Worm (Caenorhabditis elegans): ENCODE measurements around the gene vps-22.

vps-22 gene

ce11 chrIII:4951824-4952223, 10.5 kb downstream of the vps-22 start, which contains the start of gene flh-2:
flh-2 (plus strand) TSS chrIII:4952124.
- TF ChIP-seq mes-2 (tag; optimal IDR thresholded peaks at IDR 0.05; ENCODE audit: poor library complexity, severe bottlenecking) (no peak), zfp-2 (tag; optimal IDR thresholded peaks at IDR 0.05) (no peak), Y5F2A.4 (GFP tag; optimal IDR thresholded peaks at IDR 0.05) (no peak), fos-1 (tag; optimal IDR thresholded peaks at IDR 0.05) (no peak), nhr-6 (tag; optimal IDR thresholded peaks at IDR 0.05) (no peak), nhr-42 (GFP tag; IDR thresholded peaks at IDR 0.05) (no peak), Y105C5A.15 (GFP tag; IDR thresholded peaks at IDR 0.05) (no peak), T26A8.4 (GFP tag; IDR thresholded peaks at IDR 0.05) (no peak), mdt-29 (GFP tag; IDR thresholded peaks at IDR 0.05) (no peak), nhr-48 (tag; optimal IDR thresholded peaks at IDR 0.05) (no peak), lin-38 (GFP tag; IDR thresholded peaks at IDR 0.05) (no peak), ceh-62 (tag; optimal IDR thresholded peaks at IDR 0.05) (no peak), lir-3 (tag; optimal IDR thresholded peaks at IDR 0.05) (no peak), nhr-41 (GFP tag; IDR thresholded peaks at IDR 0.05) (no peak)

- TF ChIP-seq aha-1 (tag) (peak; percentile 66), lin-39 (tag; optimal IDR thresholded peaks at IDR 0.05) (no peak), duxl-1 (tag; optimal IDR thresholded peaks at IDR 0.05; ENCODE audit: poor library complexity) (no peak), unc-39 (tag; optimal IDR thresholded peaks at IDR 0.05) (no peak), hlh-11 (tag; optimal IDR thresholded peaks at IDR 0.05) (peak; percentile 26), daf-16 (GFP tag; optimal IDR thresholded peaks at IDR 0.05) (peak in 1 of 2 experiments; percentile 67), daf-16 (tag; optimal IDR thresholded peaks at IDR 0.05) (peak; percentile 12), egl-43 (GFP tag; IDR thresholded peaks at IDR 0.05) (0 out of 2 replicates have a peak, but pooled peaks have one; percentile 23), daf-12 (tag; optimal IDR thresholded peaks at IDR 0.05) (no peak), set-16 (GFP tag; IDR thresholded peaks at IDR 0.05) (peak; percentile 92), fkh-10 (GFP tag; optimal IDR thresholded peaks at IDR 0.05) (no peak), R02D3.7 (tag; optimal IDR thresholded peaks at IDR 0.05) (no peak)
These were observed 11.1 kb downstream of the vps-22 start for ce11 chrIII:4951210-4951609.

ce11 chrIII:4950345-4950744, 11.9 kb downstream of the vps-22 start:
- no peak for TF ChIP-seq ceh-20 (GFP tag; IDR thresholded peaks at IDR 0.05)
- TF ChIP-seq mes-2 (tag; optimal IDR thresholded peaks at IDR 0.05; ENCODE audit: poor library complexity, severe bottlenecking), result peak; percentile 25
- no peak for TF ChIP-seq daf-19 (GFP tag; conservative IDR thresholded peaks at IDR 0.05)
- TF ChIP-seq spr-3 (GFP tag; optimal IDR thresholded peaks at IDR 0.05), result no peak
- TF ChIP-seq mep-1 (tag; optimal IDR thresholded peaks at IDR 0.05), result peak; percentile 55
- TF ChIP-seq F37D6.2 (tag; optimal IDR thresholded peaks at IDR 0.05), result peak; percentile 7
- peak; percentile 58 for TF ChIP-seq hlh-11 (tag; optimal IDR thresholded peaks at IDR 0.05)
- peak; percentile 97 for TF ChIP-seq hlh-30 (tag; optimal IDR thresholded peaks at IDR 0.05; ENCODE audit: insufficient read depth)
- peak; percentile 13 for TF ChIP-seq dve-1 (tag; optimal IDR thresholded peaks at IDR 0.05; ENCODE audit: insufficient read depth)
- TF ChIP-seq snpc-1.2 (GFP tag; IDR thresholded peaks at IDR 0.05), result no peak
- TF ChIP-seq nhr-11 (tag; optimal IDR thresholded peaks at IDR 0.05), result no peak
- TF ChIP-seq hif-1 (tag; optimal IDR thresholded peaks at IDR 0.05), result peak in 1 of 2 experiments; percentile 62
- TF ChIP-seq unc-39 (tag; optimal IDR thresholded peaks at IDR 0.05), result no peak
- peak; percentile 59 to 86 for TF ChIP-seq mdl-1 (tag; optimal IDR thresholded peaks at IDR 0.05)
- TF ChIP-seq fkh-10 (GFP tag; optimal IDR thresholded peaks at IDR 0.05), result peak; percentile 23
- TF ChIP-seq lsy-2 (tag; optimal IDR thresholded peaks at IDR 0.05), result peak in 1 of 2 experiments; percentile 43
- TF ChIP-seq rbr-2 (tag; optimal IDR thresholded peaks at IDR 0.05), result peak; percentile 63
- TF ChIP-seq madf-9 (GFP tag; conservative IDR thresholded peaks at IDR 0.05), result peak; percentile 64
- no peak for TF ChIP-seq nhr-6 (tag; optimal IDR thresholded peaks at IDR 0.05)
- TF ChIP-seq hmg-1.1 (GFP tag; IDR thresholded peaks at IDR 0.05), result peak; percentile 68
- no peak for TF ChIP-seq T20F7.1 (GFP tag; optimal IDR thresholded peaks at IDR 0.05)
- peak; percentile 56; the same call in 1 of the 2 replicates for TF ChIP-seq egl-43 (GFP tag; IDR thresholded peaks at IDR 0.05)
- peak; percentile 54; the same call in 1 of the 2 replicates for TF ChIP-seq tra-1 (GFP tag; IDR thresholded peaks at IDR 0.05)
- TF ChIP-seq ctbp-1 (GFP tag; IDR thresholded peaks at IDR 0.05), result 0 out of 2 replicates have a peak, but pooled peaks have one; percentile 25
- TF ChIP-seq unc-62 (GFP tag; optimal IDR thresholded peaks at IDR 0.05 in 1 of 2), result peak in 1 of 2 experiments; percentile 83
- TF ChIP-seq unc-62 (tag; optimal IDR thresholded peaks at IDR 0.05), result no peak
- TF ChIP-seq set-16 (GFP tag; IDR thresholded peaks at IDR 0.05), result peak; percentile 67
- 0 out of 2 replicates have a peak, but pooled peaks have one; percentile 26 for TF ChIP-seq lin-38 (GFP tag; IDR thresholded peaks at IDR 0.05)
- no peak for TF ChIP-seq lir-3 (tag; optimal IDR thresholded peaks at IDR 0.05)
- no peak for TF ChIP-seq lin-15B (tag; optimal IDR thresholded peaks at IDR 0.05)
